Fruit fly (Drosophila melanogaster): ENCODE results near the gene CG46465.

Gene CG46465

DNA sequence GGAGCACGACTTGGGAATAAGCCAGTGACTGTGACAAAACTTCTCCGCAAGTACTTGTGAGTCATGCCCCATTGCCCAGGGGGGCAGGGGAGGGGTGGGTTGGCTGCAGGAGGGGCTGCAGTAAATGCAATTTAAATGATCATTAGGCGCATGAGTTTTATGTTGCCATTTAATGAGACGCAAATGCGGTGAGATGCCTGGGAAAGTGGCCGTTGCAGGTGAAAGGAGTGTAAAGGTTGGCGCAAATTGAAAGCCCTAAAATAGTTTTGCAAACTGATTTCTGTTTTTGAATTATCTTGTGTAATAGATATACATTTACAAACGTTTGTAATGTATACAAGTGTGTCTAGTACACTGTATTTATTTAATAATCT lies 6.2 kb upstream of the CG46465 start:
- TF ChIP-seq fd85E (GFP tag; optimal IDR thresholded peaks at IDR 0.05) = no peak
- TF ChIP-seq ss (GFP tag; optimal IDR thresholded peaks at IDR 0.05) = no peak
- TF ChIP-seq Hr4 (GFP tag; optimal IDR thresholded peaks at IDR 0.05) = no peak
- TF ChIP-seq CG7368 (GFP tag; optimal IDR thresholded peaks at IDR 0.05) = no peak
- TF ChIP-seq Ets21C (GFP tag; optimal IDR thresholded peaks at IDR 0.05) = no peak
- no peak for TF ChIP-seq CG8319 (GFP tag; optimal IDR thresholded peaks at IDR 0.05)
- no peak for TF ChIP-seq lz (GFP tag; optimal IDR thresholded peaks at IDR 0.05)
- no peak for TF ChIP-seq dac (GFP tag; optimal IDR thresholded peaks at IDR 0.05)
- TF ChIP-seq Ets96B (tag; optimal IDR thresholded peaks at IDR 0.05) = no peak

DNA sequence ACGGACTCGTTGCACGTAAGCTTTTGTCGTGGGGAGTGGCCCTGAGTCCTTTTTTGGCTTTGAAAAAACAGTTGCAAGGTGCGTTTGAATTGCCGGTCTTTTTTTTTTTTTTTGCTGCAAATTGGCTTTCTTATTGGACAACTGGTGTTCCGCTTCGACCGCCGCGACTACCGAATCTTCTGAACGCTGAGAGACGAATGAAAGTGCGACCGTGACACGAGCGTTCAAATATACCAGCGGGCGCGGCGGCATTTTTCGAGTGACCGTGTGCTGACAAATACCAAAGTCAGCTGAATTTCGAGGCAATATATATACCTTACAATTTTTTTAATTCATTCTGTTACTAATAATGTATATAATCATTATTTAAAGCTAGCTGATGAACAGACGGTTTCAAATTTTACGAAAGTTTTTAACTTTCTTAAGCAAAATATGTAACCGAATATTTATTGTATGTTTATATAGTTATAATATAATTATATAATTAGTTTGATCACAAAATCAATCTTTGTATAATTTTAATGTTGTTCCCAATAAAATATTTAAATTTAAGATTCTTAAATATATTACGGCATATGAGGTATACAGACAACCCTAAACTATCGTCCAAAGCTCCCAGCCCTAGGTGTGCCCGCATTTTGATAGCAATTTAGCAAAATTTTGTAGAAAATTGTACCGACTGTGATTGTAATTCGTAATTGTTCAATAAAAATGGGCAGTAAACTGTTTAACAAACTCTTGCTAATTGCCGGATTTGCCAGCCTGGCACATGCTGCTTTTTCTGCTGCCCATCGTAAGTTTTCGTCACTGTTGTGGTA lies 5.0 kb upstream of the CG46465 start, which contains the start of the genes Swip-1 and EMC5:
Gene Swip-1, minus strand, starts transcription at position 203 of the 818 bp plus-strand sequence.
Gene EMC5, plus strand, starts transcription at position 630 of the 818 bp plus-strand sequence.
- TF ChIP-seq cyc (GFP tag; optimal IDR thresholded peaks at IDR 0.05) = no peak
- TF ChIP-seq Hr38 (GFP tag; optimal IDR thresholded peaks at IDR 0.05) = no peak
- no peak for TF ChIP-seq CG1621 (tag; optimal IDR thresholded peaks at IDR 0.05)
- TF ChIP-seq lz (GFP tag; optimal IDR thresholded peaks at IDR 0.05) = peak; percentile 26
- TF ChIP-seq achi (GFP tag; optimal IDR thresholded peaks at IDR 0.05) = peak; percentile 20
- TF ChIP-seq Sox14 (GFP tag; optimal IDR thresholded peaks at IDR 0.05) = peak; percentile 10
- peak; percentile 36 for TF ChIP-seq OdsH (GFP tag; optimal IDR thresholded peaks at IDR 0.05)
- TF ChIP-seq CG6854 (GFP tag; optimal IDR thresholded peaks at IDR 0.05) = peak; percentile 44
- TF ChIP-seq CG3919 (GFP tag; optimal IDR thresholded peaks at IDR 0.05) = peak; percentile 50
- no peak for TF ChIP-seq Blimp-1 (GFP tag; optimal IDR thresholded peaks at IDR 0.05)
- TF ChIP-seq Sox15 (GFP tag; optimal IDR thresholded peaks at IDR 0.05) = no peak
- no peak for TF ChIP-seq CG7368 (GFP tag; optimal IDR thresholded peaks at IDR 0.05)
- peak; percentile 27 for TF ChIP-seq vri (GFP tag; optimal IDR thresholded peaks at IDR 0.05)
- peak; percentile 46 for TF ChIP-seq Ets96B (tag; optimal IDR thresholded peaks at IDR 0.05)
- peak; percentile 48 for TF ChIP-seq CG32006 (GFP tag; optimal IDR thresholded peaks at IDR 0.05)
- TF ChIP-seq Eip78C (GFP tag) = peak; percentile 56
- TF ChIP-seq CG11902 (GFP tag; optimal IDR thresholded peaks at IDR 0.05) = peak; percentile 51
- peak; percentile 35 for TF ChIP-seq CG6808 (GFP tag; optimal IDR thresholded peaks at IDR 0.05)
- peak in 1 of 2 experiments; percentile 58 for TF ChIP-seq salr (GFP tag; optimal IDR thresholded peaks at IDR 0.05)
- no peak for TF ChIP-seq Smox (GFP tag; optimal IDR thresholded peaks at IDR 0.05)
- no peak for TF ChIP-seq CG6792 (GFP tag; optimal IDR thresholded peaks at IDR 0.05)
- peak; percentile 16 for TF ChIP-seq dsx (GFP tag; optimal IDR thresholded peaks at IDR 0.05; ENCODE audit: poor library complexity, severe bottlenecking)
- TF ChIP-seq CG3032 (tag; optimal IDR thresholded peaks at IDR 0.05) = peak; percentile 66
- peak; percentile 9 for TF ChIP-seq CG10669 (GFP tag; optimal IDR thresholded peaks at IDR 0.05)
- TF ChIP-seq CG8119 (GFP tag; IDR thresholded peaks at IDR 0.05) = 0 out of 3 replicates have a peak, but pooled peaks have one; percentile 38
- peak; percentile 20 for TF ChIP-seq net (GFP tag; optimal IDR thresholded peaks at IDR 0.05)
- peak; percentile 13 for TF ChIP-seq Met (GFP tag; optimal IDR thresholded peaks at IDR 0.05)
- TF ChIP-seq CG8632 (GFP tag; optimal IDR thresholded peaks at IDR 0.05) = no peak
- peak; percentile 33 for TF ChIP-seq CG4318 (GFP tag; optimal IDR thresholded peaks at IDR 0.05)
- peak; percentile 48 for TF ChIP-seq CG34406 (GFP tag; optimal IDR thresholded peaks at IDR 0.05)
- peak; percentile 35 for TF ChIP-seq acj6 (GFP tag; optimal IDR thresholded peaks at IDR 0.05)
- TF ChIP-seq Hr4 (GFP tag; optimal IDR thresholded peaks at IDR 0.05) = peak; percentile 49
- peak; percentile 38 for TF ChIP-seq Sox102F (GFP tag; optimal IDR thresholded peaks at IDR 0.05)
- TF ChIP-seq CG31627 (GFP tag; optimal IDR thresholded peaks at IDR 0.05) = peak; percentile 26
- peak; percentile 71 for TF ChIP-seq CG10631 (GFP tag; optimal IDR thresholded peaks at IDR 0.05)
- peak; percentile 61 for TF ChIP-seq esn (GFP tag; optimal IDR thresholded peaks at IDR 0.05)
- TF ChIP-seq svp (GFP tag) = no peak
- TF ChIP-seq CG11762 (GFP tag; optimal IDR thresholded peaks at IDR 0.05; ENCODE audit: insufficient read depth) = no peak
- peak; percentile 17 for TF ChIP-seq topi (GFP tag; optimal IDR thresholded peaks at IDR 0.05)
- TF ChIP-seq eg (GFP tag; IDR thresholded peaks at IDR 0.05) = peak; percentile 19; the same call in 2 of the 3 replicates
- peak; percentile 18 for TF ChIP-seq Eip75B (GFP tag; optimal IDR thresholded peaks at IDR 0.05)
- TF ChIP-seq pdm3 (GFP tag; optimal IDR thresholded peaks at IDR 0.05) = peak; percentile 2
- TF ChIP-seq CG6163 (GFP tag; IDR thresholded peaks at IDR 0.05) = peak; percentile 61; the same call in 2 of the 3 replicates
